Worm (Caenorhabditis elegans): Measurements from ENCODE around the gene F38E11.6.

DNA sequence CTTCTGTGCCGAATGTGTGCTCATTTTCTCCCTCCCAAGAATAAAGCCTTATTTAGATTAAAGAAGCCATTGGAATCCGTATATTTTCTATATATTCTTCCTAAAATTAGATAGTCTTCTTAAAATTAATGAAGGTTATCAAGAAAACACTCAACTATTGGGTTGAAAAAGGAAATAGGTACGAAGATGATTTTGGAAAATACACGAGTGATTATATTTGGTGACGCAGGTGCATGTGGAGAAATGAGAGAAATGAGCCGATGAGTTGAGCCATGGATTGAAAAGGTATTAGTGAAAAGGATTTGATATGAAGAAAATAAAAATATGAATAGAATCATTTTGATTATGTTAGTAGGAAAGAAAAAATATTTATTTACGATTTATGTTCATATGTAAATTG, 13.6 kb upstream of the F38E11.6 start, which contains the start of gene cng-3:
- no peak for TF ChIP-seq ceh-58 (GFP tag; IDR thresholded peaks at IDR 0.05)
- no peak for TF ChIP-seq nhr-120 (GFP tag; IDR thresholded peaks at IDR 0.05)
- no peak for TF ChIP-seq F55B11.4 (tag; optimal IDR thresholded peaks at IDR 0.05; ENCODE audit: borderline replicate concordance, insufficient read depth)
- no peak for TF ChIP-seq tbx-9 (tag; optimal IDR thresholded peaks at IDR 0.05; ENCODE audit: borderline replicate concordance)
- TF ChIP-seq ztf-22 (GFP tag; optimal IDR thresholded peaks at IDR 0.05), result no peak
- no peak for TF ChIP-seq him-1 (tag; optimal IDR thresholded peaks at IDR 0.05)

Measured in whole organism, young adult.